Worm (Caenorhabditis elegans) whole organism, early embryonic: Measurements from ENCODE around the gene Y94H6A.7.

ENCODE experiments used
- B0310.2 ChIP-seq: sonication (generic microtip); optimal IDR thresholded peaks from 2 replicates; lab custom pipeline; 2016; ENCODE audit warnings: mild to moderate bottlenecking, missing genetic modification characterization, missing compliant biosample characterization
- F13C5.2 ChIP-seq: sonication (generic microtip); optimal IDR thresholded peaks from 2 replicates; lab custom pipeline; 2017; ENCODE audit warnings: mild to moderate bottlenecking, missing genetic modification characterization, inconsistent platforms, missing compliant biosample characterization
- aly-1 ChIP-seq: sonication (generic microtip); optimal IDR thresholded peaks from 2 replicates; lab custom pipeline; 2016; ENCODE audit warnings: missing genetic modification characterization, missing compliant biosample characterization
- ama-1 ChIP-seq: fragments of 150-350 bp; optimal IDR thresholded peaks from 2 replicates; lab custom pipeline; 2014
- ceh-13 ChIP-seq: fragments of 200-800 bp; sonication (Bioruptor generic); optimal IDR thresholded peaks from 2 replicates; lab custom pipeline; 2018; ENCODE audit warnings: mild to moderate bottlenecking, missing genetic modification characterization, missing compliant biosample characterization
- ceh-36 ChIP-seq: sonication (generic microtip); optimal IDR thresholded peaks from 2 replicates; lab custom pipeline; 2016; ENCODE audit warnings: missing genetic modification characterization, inconsistent platforms, missing compliant biosample characterization
- ets-7 ChIP-seq: sonication (generic microtip); optimal IDR thresholded peaks from 2 replicates; lab custom pipeline; 2016; ENCODE audit warnings: missing genotype, missing genetic modification characterization, missing compliant biosample characterization
- flt-1 ChIP-seq: fragments of 200-800 bp; sonication (Bioruptor generic); IDR thresholded peaks from 2 replicates; pipeline ENCODE4 v1.3.6; 2022; ENCODE audit warnings: missing genetic modification characterization, missing compliant biosample characterization
- hmbx-1 ChIP-seq: sonication (generic microtip); optimal IDR thresholded peaks from 2 replicates; lab custom pipeline; 2016; ENCODE audit warnings: mild to moderate bottlenecking, missing genetic modification characterization, missing compliant biosample characterization
- hmg-4 ChIP-seq: fragments of 200-800 bp; sonication (Bioruptor generic); optimal IDR thresholded peaks from 2 replicates; lab custom pipeline; 2018; ENCODE audit warnings: mild to moderate bottlenecking, missing genetic modification characterization, missing compliant biosample characterization
- hnd-1 ChIP-seq: sonication (generic microtip); optimal IDR thresholded peaks from 2 replicates; lab custom pipeline; 2016; ENCODE audit warnings: missing genetic modification characterization, missing compliant biosample characterization
- pes-1 ChIP-seq: fragments of 200-800 bp; sonication (Bioruptor generic); IDR thresholded peaks from 2 replicates; pipeline ENCODE4 v1.3.6; 2022; ENCODE audit warnings: missing genetic modification reagents, missing genetic modification characterization, missing compliant biosample characterization
- scrt-1 ChIP-seq: fragments of 200-800 bp; sonication (Bioruptor generic); IDR thresholded peaks from 2 replicates; pipeline ENCODE4 v1.3.6; 2022; ENCODE audit warnings: missing genetic modification characterization, missing compliant biosample characterization
- sea-1 ChIP-seq: fragments of 200-800 bp; sonication (Bioruptor generic); conservative IDR thresholded peaks from 2 replicates; pipeline ENCODE4 v1.3.6; 2022; ENCODE audit warnings: missing genetic modification characterization, missing compliant biosample characterization
- tbx-11 ChIP-seq: fragments of 200-800 bp; sonication (Bioruptor generic); IDR thresholded peaks from 2 replicates; pipeline ENCODE4 v1.3.6; 2022; ENCODE audit warnings: missing genetic modification characterization, missing compliant biosample characterization
- tbx-37 ChIP-seq: fragments of 200-800 bp; sonication (Bioruptor generic); conservative IDR thresholded peaks from 2 replicates; pipeline ENCODE4 v1.3.6; 2022; ENCODE audit warnings: missing genetic modification reagents, missing genetic modification characterization, missing compliant biosample characterization
- tra-4 ChIP-seq: sonication (generic microtip); optimal IDR thresholded peaks from 2 replicates; lab custom pipeline; 2017; ENCODE audit warnings: missing genetic modification characterization, missing compliant biosample characterization

The Y94H6A.7 gene

ce11 chrIV:2756073-2756472 lies 39.7 kb upstream of the Y94H6A.7 start:
- TF ChIP-seq pes-1 (GFP tag; lab: Robert Waterston, UW) = 0 out of 2 replicates have a peak, but pooled peaks have one; percentile 47

- TF ChIP-seq pes-1 (GFP tag; lab: Robert Waterston, UW) = peak; percentile 61; the same call in 1 of the 2 replicates
These were observed 39.1 kb upstream of the Y94H6A.7 start for ce11 chrIV:2755472-2755871.

DNA sequence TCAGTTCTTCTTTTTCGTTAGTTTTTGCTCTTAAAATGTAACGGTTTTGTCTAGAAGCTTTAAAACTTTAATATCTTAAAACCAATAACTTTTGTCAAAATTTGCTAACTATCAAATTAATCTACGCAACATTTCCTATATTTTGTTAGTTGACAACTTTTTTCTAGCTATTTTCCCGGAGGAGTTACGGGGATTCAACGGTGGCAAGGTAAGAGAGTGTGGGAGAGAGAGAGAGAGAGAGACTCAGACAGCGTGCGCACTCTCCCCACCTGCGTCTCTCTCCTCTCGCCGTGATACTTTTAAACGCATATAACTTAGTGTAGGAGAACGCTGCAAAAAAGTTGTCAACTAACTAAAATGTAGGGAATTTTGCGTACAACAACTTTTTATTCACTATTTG lies 37.2 kb upstream of the Y94H6A.7 start:
- TF ChIP-seq ceh-13 (GFP tag; lab: Kevin White, UChicago) (no peak), hmbx-1 (tag; lab: Kevin White, UChicago) (no peak), tra-4 (tag; lab: Kevin White, UChicago) (no peak), F13C5.2 (tag; lab: Kevin White, UChicago) (no peak), ceh-36 (tag; lab: Kevin White, UChicago) (no peak), ama-1 (lab: Kevin White, UChicago) (no peak), pes-1 (GFP tag; lab: Robert Waterston, UW) (no peak), tbx-37 (no peak), sea-1 (no peak), tbx-11 (GFP tag; lab: Robert Waterston, UW) (no peak), flt-1 (GFP tag; lab: Robert Waterston, UW) (no peak), scrt-1 (GFP tag; lab: Robert Waterston, UW) (no peak), B0310.2 (tag; lab: Kevin White, UChicago) (no peak), ets-7 (tag; lab: Kevin White, UChicago) (no peak), aly-1 (tag; lab: Kevin White, UChicago) (no peak), hnd-1 (no peak), hmg-4 (GFP tag; lab: Kevin White, UChicago) (no peak)

DNA sequence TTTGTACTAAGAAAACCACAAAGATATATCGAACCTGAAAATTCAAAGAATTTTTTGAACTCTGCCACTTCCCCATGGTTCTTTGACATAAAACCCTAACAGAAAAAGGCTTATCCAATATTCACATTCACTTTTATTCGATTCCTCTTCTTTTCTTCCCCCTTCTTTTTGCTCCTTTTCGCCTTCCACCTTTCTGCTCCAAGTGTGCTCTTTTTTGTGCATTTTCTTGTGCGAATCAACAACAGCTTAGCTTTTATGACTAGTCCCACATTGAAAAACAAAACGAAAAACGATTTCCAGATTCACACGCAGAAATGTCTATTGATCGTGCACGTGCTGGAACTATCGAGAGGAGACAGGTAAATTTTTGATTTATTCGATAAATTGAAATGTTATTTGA lies 35.2 kb upstream of the Y94H6A.7 start, which contains the start of gene Y54G2A.41:
Gene Y54G2A.41 (plus strand): TSS at position 301 of the 400 bp plus-strand sequence.
- no peak for TF ChIP-seq ets-7 (tag; lab: Kevin White, UChicago)
- TF ChIP-seq tra-4 (tag; lab: Kevin White, UChicago) = no peak
- no peak for TF ChIP-seq tbx-11 (GFP tag; lab: Robert Waterston, UW)
- no peak for TF ChIP-seq hmg-4 (GFP tag; lab: Kevin White, UChicago)
- TF ChIP-seq hmbx-1 (tag; lab: Kevin White, UChicago) = no peak
- no peak for TF ChIP-seq ceh-13 (GFP tag; lab: Kevin White, UChicago)
- TF ChIP-seq F13C5.2 (tag; lab: Kevin White, UChicago) = no peak
- no peak for TF ChIP-seq tbx-37
- TF ChIP-seq scrt-1 (GFP tag; lab: Robert Waterston, UW) = no peak
- TF ChIP-seq sea-1 = no peak
- no peak for TF ChIP-seq ama-1 (lab: Kevin White, UChicago)
- TF ChIP-seq B0310.2 (tag; lab: Kevin White, UChicago) = no peak
- no peak for TF ChIP-seq aly-1 (tag; lab: Kevin White, UChicago)
- TF ChIP-seq hnd-1 = no peak
- no peak for TF ChIP-seq ceh-36 (tag; lab: Kevin White, UChicago)

DNA sequence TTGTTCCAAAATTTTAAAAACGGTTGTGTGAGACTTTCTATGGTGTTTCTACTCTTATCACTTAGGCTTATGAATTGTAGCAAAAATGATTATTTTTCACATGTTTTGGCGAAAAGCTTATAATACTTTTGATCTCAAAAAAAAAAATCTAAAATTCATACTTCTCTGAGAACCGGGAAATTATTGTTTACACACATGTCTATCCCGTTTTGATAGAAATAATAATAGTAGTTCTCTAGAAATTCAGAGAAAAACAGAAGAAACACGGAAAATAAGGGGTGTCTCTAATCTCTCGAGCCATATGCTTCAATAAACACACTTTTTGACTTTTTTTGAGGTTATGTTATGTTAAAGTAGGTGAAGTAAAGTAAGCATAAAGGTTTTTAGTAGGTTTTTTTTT lies 34.2 kb upstream of the Y94H6A.7 start:
- TF ChIP-seq hnd-1 = no peak
- no peak for TF ChIP-seq hmbx-1 (tag; lab: Kevin White, UChicago)
- TF ChIP-seq ama-1 (lab: Kevin White, UChicago) = no peak
- TF ChIP-seq hmg-4 (GFP tag; lab: Kevin White, UChicago) = no peak
- no peak for TF ChIP-seq B0310.2 (tag; lab: Kevin White, UChicago)
- no peak for TF ChIP-seq pes-1 (GFP tag; lab: Robert Waterston, UW)
- TF ChIP-seq ceh-13 (GFP tag; lab: Kevin White, UChicago) = no peak
- TF ChIP-seq flt-1 (GFP tag; lab: Robert Waterston, UW) = no peak
- TF ChIP-seq aly-1 (tag; lab: Kevin White, UChicago) = no peak
- no peak for TF ChIP-seq tbx-37
- no peak for TF ChIP-seq ceh-36 (tag; lab: Kevin White, UChicago)
- TF ChIP-seq scrt-1 (GFP tag; lab: Robert Waterston, UW) = no peak
- TF ChIP-seq sea-1 = no peak
- TF ChIP-seq ets-7 (tag; lab: Kevin White, UChicago) = no peak
- no peak for TF ChIP-seq F13C5.2 (tag; lab: Kevin White, UChicago)
- TF ChIP-seq tbx-11 (GFP tag; lab: Robert Waterston, UW) = no peak
- no peak for TF ChIP-seq tra-4 (tag; lab: Kevin White, UChicago)

ce11 chrIV:2748863-2749451 lies 32.6 kb upstream of the Y94H6A.7 start:
- TF ChIP-seq scrt-1 (GFP tag; lab: Robert Waterston, UW) (no peak), sea-1 (no peak), flt-1 (GFP tag; lab: Robert Waterston, UW) (no peak), ets-7 (tag; lab: Kevin White, UChicago) (no peak), B0310.2 (tag; lab: Kevin White, UChicago) (no peak), hmbx-1 (tag; lab: Kevin White, UChicago) (no peak), ama-1 (lab: Kevin White, UChicago) (no peak), ceh-13 (GFP tag; lab: Kevin White, UChicago) (no peak)

- TF ChIP-seq tra-4 (tag; lab: Kevin White, UChicago) (no peak), aly-1 (tag; lab: Kevin White, UChicago) (no peak), scrt-1 (GFP tag; lab: Robert Waterston, UW) (no peak), hnd-1 (no peak), sea-1 (no peak), flt-1 (GFP tag; lab: Robert Waterston, UW) (no peak), B0310.2 (tag; lab: Kevin White, UChicago) (no peak), ceh-13 (GFP tag; lab: Kevin White, UChicago) (no peak), hmg-4 (GFP tag; lab: Kevin White, UChicago) (no peak), tbx-11 (GFP tag; lab: Robert Waterston, UW) (no peak), ets-7 (tag; lab: Kevin White, UChicago) (no peak), ceh-36 (tag; lab: Kevin White, UChicago) (no peak), pes-1 (GFP tag; lab: Robert Waterston, UW) (no peak), ama-1 (lab: Kevin White, UChicago) (no peak), F13C5.2 (tag; lab: Kevin White, UChicago) (no peak)
These were observed 31.1 kb upstream of the Y94H6A.7 start for ce11 chrIV:2747385-2748007.
